Worm (Caenorhabditis elegans): ENCODE data around the gene ncx-6.

Gene ncx-6

ce11 chrIII:9662266-9662959 is 51.3 kb downstream of the ncx-6 start:
- peak; percentile 47 for TF ChIP-seq nfya-1 (tag; optimal IDR thresholded peaks at IDR 0.05; ENCODE audit: insufficient read depth)
- no peak for TF ChIP-seq fkh-2 (tag; optimal IDR thresholded peaks at IDR 0.05)
- no peak for TF ChIP-seq egl-27 (tag; optimal IDR thresholded peaks at IDR 0.05)
- TF ChIP-seq lin-15B (tag; optimal IDR thresholded peaks at IDR 0.05): peak; percentile 5
- TF ChIP-seq lin-39 (tag; optimal IDR thresholded peaks at IDR 0.05): peak; percentile 58
- TF ChIP-seq ceh-28 (tag; optimal IDR thresholded peaks at IDR 0.05): no peak

- TF ChIP-seq nhr-25 (tag; optimal IDR thresholded peaks at IDR 0.05) (peak; percentile 53), hmg-11 (tag; optimal IDR thresholded peaks at IDR 0.05) (peak; percentile 34), nhr-43 (tag; optimal IDR thresholded peaks at IDR 0.05; ENCODE audit: poor library complexity, severe bottlenecking) (peak; percentile 61), nhr-23 (tag; optimal IDR thresholded peaks at IDR 0.05) (peak; percentile 69), zag-1 (tag; optimal IDR thresholded peaks at IDR 0.05) (no peak), aly-2 (tag; optimal IDR thresholded peaks at IDR 0.05) (no peak)
Observed at ce11 chrIII:9661119-9661518, 52.6 kb downstream of the ncx-6 start.

All from whole organism, L3 larva.